Fruit fly (Drosophila melanogaster) whole organism, embryonic: ENCODE results near the gene CG2278.

Experiments used
- B-H1 ChIP-seq: fragments of 200-800 bp; sonication (Bioruptor generic); IDR thresholded peaks from 3 replicates; pipeline ENCODE4 v1.3.6; 2022; ENCODE audit warnings: missing biosample characterization, missing genetic modification characterization
- CG10147 ChIP-seq: fragments of 200-800 bp; sonication (Bioruptor generic); optimal IDR thresholded peaks from 2 replicates; lab custom pipeline; 2019; ENCODE audit warnings: missing biosample characterization, mild to moderate bottlenecking, missing genetic modification characterization, moderate library complexity
- CG1024 ChIP-seq: fragments of 200-800 bp; sonication (Bioruptor generic); IDR thresholded peaks from 2 replicates; pipeline ENCODE4 v1.3.6; 2022; ENCODE audit warnings: missing biosample characterization, missing genetic modification characterization
- CG10462 ChIP-seq: fragments of 200-800 bp; sonication (Bioruptor generic); optimal IDR thresholded peaks from 2 replicates; lab custom pipeline; 2016; ENCODE audit warnings: missing biosample characterization, missing genetic modification characterization
- CG11456 ChIP-seq: fragments of 200-800 bp; sonication (Bioruptor generic); IDR thresholded peaks from 3 replicates; pipeline ENCODE4 v1.3.6; 2022; ENCODE audit warnings: missing biosample characterization, missing genetic modification characterization
- CG13287 ChIP-seq: fragments of 200-800 bp; sonication (Bioruptor generic); IDR thresholded peaks from 2 replicates; pipeline ENCODE4 v1.3.6; 2022; ENCODE audit warnings: missing biosample characterization, missing genetic modification characterization; ENCODE audit not compliant: partially characterized antibody
- CG1603 ChIP-seq: fragments of 200-800 bp; sonication (Bioruptor generic); optimal IDR thresholded peaks from 2 replicates; lab custom pipeline; 2019; ENCODE audit warnings: missing biosample characterization, mild to moderate bottlenecking, missing genetic modification characterization, moderate library complexity
- CG32532 ChIP-seq: fragments of 200-800 bp; sonication (Bioruptor generic); IDR thresholded peaks from 2 replicates; pipeline ENCODE4 v1.3.6; 2022; ENCODE audit warnings: missing biosample characterization, missing genetic modification characterization
- CG3838 ChIP-seq: fragments of 200-800 bp; sonication (Bioruptor generic); optimal IDR thresholded peaks from 3 replicates; lab custom pipeline; 2016; ENCODE audit warnings: missing biosample characterization, missing genetic modification characterization
- CG5245 ChIP-seq: fragments of 200-800 bp; sonication (Bioruptor generic); optimal IDR thresholded peaks from 3 replicates; lab custom pipeline; 2016; ENCODE audit warnings: missing biosample characterization, missing genetic modification characterization
- CG6254 ChIP-seq: fragments of 200-800 bp; sonication (Bioruptor generic); optimal IDR thresholded peaks from 3 replicates; lab custom pipeline; 2017; ENCODE audit warnings: mild to moderate bottlenecking, missing biosample characterization, missing genetic modification reagents, missing genetic modification characterization
- CG6272 ChIP-seq: fragments of 200-800 bp; sonication (Bioruptor generic); IDR thresholded peaks from 2 replicates; pipeline ENCODE4 v1.3.6; 2022; ENCODE audit warnings: missing biosample characterization, missing genetic modification characterization
- CG6683 ChIP-seq: fragments of 200-800 bp; sonication (Bioruptor generic); optimal IDR thresholded peaks from 2 replicates; lab custom pipeline; 2017; ENCODE audit warnings: missing biosample characterization, mild to moderate bottlenecking, missing genetic modification characterization, missing genetic modification reagents
- CG6765 ChIP-seq: fragments of 200-800 bp; sonication (Bioruptor generic); optimal IDR thresholded peaks from 3 replicates; lab custom pipeline; 2017; ENCODE audit warnings: missing biosample characterization, mild to moderate bottlenecking, missing genetic modification characterization
- CG7745 ChIP-seq: fragments of 200-800 bp; sonication (Bioruptor generic); optimal IDR thresholded peaks from 2 replicates; lab custom pipeline; 2018; ENCODE audit warnings: missing biosample characterization, mild to moderate bottlenecking, missing genetic modification characterization, moderate library complexity
- CG9437 ChIP-seq: fragments of 200-800 bp; sonication (Bioruptor generic); optimal IDR thresholded peaks from 2 replicates; lab custom pipeline; 2018; ENCODE audit warnings: missing biosample characterization, mild to moderate bottlenecking, missing genetic modification characterization
- CkIIα-i1 ChIP-seq: fragments of 200-800 bp; sonication (Bioruptor generic); IDR thresholded peaks from 2 replicates; pipeline ENCODE4 v1.3.6; 2022; ENCODE audit warnings: missing biosample characterization, missing genetic modification characterization
- D19A ChIP-seq: fragments of 200-800 bp; optimal IDR thresholded peaks from 3 replicates; lab custom pipeline; 2019; ENCODE audit warnings: missing biosample characterization, mild to moderate bottlenecking, missing genetic modification characterization, moderate library complexity
- ERR ChIP-seq: fragments of 200-800 bp; sonication (Bioruptor generic); optimal IDR thresholded peaks from 2 replicates; lab custom pipeline; 2016; ENCODE audit warnings: missing biosample characterization, missing genetic modification characterization
- HLH3B ChIP-seq: fragments of 200-800 bp; sonication (Bioruptor generic); IDR thresholded peaks from 2 replicates; pipeline ENCODE4 v1.3.6; 2022; ENCODE audit warnings: missing biosample characterization, missing genetic modification characterization
- HmgZ ChIP-seq: fragments of 200-800 bp; sonication (Bioruptor generic); optimal IDR thresholded peaks from 2 replicates; lab custom pipeline; 2018; ENCODE audit warnings: missing biosample characterization, mild to moderate bottlenecking, missing genetic modification characterization
- Hmr ChIP-seq: fragments of 200-800 bp; sonication (Bioruptor generic); optimal IDR thresholded peaks from 3 replicates; lab custom pipeline; 2017; ENCODE audit warnings: mild to moderate bottlenecking, missing biosample characterization, missing genetic modification reagents, missing genetic modification characterization
- Lim3 ChIP-seq: fragments of 200-800 bp; sonication (Bioruptor generic); IDR thresholded peaks from 2 replicates; pipeline ENCODE4 v1.3.6; 2022; ENCODE audit warnings: missing biosample characterization, missing genetic modification characterization
- Nf-YB ChIP-seq: fragments of 200-800 bp; sonication (Bioruptor generic); optimal IDR thresholded peaks from 3 replicates; lab custom pipeline; 2019; ENCODE audit warnings: missing biosample characterization, mild to moderate bottlenecking, missing genetic modification characterization, moderate library complexity
- Ptx1 ChIP-seq: fragments of 200-800 bp; sonication (Bioruptor generic); IDR thresholded peaks from 2 replicates; pipeline ENCODE4 v1.3.6; 2022; ENCODE audit warnings: missing biosample characterization, missing genetic modification characterization
- Sox100B ChIP-seq: fragments of 200-800 bp; sonication (Bioruptor generic); optimal IDR thresholded peaks from 3 replicates; lab custom pipeline; 2018; ENCODE audit warnings: missing biosample characterization, mild to moderate bottlenecking, missing genetic modification characterization
- YL-1 ChIP-seq: fragments of 200-800 bp; sonication (Bioruptor generic); optimal IDR thresholded peaks from 3 replicates; lab custom pipeline; 2017; ENCODE audit warnings: missing biosample characterization, mild to moderate bottlenecking, missing genetic modification characterization
- amos ChIP-seq: fragments of 200-800 bp; sonication (Bioruptor generic); IDR thresholded peaks from 2 replicates; pipeline ENCODE4 v1.3.6; 2022; ENCODE audit warnings: missing biosample characterization, missing genetic modification characterization; ENCODE audit not compliant: partially characterized antibody
- aop ChIP-seq: fragments of 200-800 bp; sonication (Bioruptor generic); IDR thresholded peaks from 2 replicates; pipeline ENCODE4 v1.3.6; 2022; ENCODE audit warnings: missing biosample characterization, missing genetic modification characterization
- az2 ChIP-seq: fragments of 200-800 bp; sonication (Bioruptor generic); optimal IDR thresholded peaks from 3 replicates; lab custom pipeline; 2016; ENCODE audit warnings: missing biosample characterization, missing genetic modification characterization
- chm ChIP-seq: fragments of 200-800 bp; sonication (Bioruptor generic); IDR thresholded peaks from 2 replicates; pipeline ENCODE4 v1.3.6; 2022; ENCODE audit warnings: missing biosample characterization, missing genetic modification characterization
- dmrt11E ChIP-seq: fragments of 200-800 bp; sonication (Bioruptor generic); optimal IDR thresholded peaks from 3 replicates; lab custom pipeline; 2018; ENCODE audit warnings: missing biosample characterization, mild to moderate bottlenecking, missing genetic modification characterization, moderate library complexity
- dmrt99B ChIP-seq: fragments of 200-800 bp; sonication (Bioruptor generic); optimal IDR thresholded peaks from 2 replicates; lab custom pipeline; 2018; ENCODE audit warnings: missing biosample characterization, mild to moderate bottlenecking, missing genetic modification characterization, moderate library complexity
- dysf ChIP-seq: fragments of 200-800 bp; sonication (Bioruptor generic); IDR thresholded peaks from 3 replicates; pipeline ENCODE4 v1.3.6; 2022; ENCODE audit warnings: missing biosample characterization, missing genetic modification characterization
- ham ChIP-seq: fragments of 200-800 bp; sonication (Bioruptor generic); IDR thresholded peaks from 2 replicates; pipeline ENCODE4 v1.3.6; 2022; ENCODE audit warnings: missing biosample characterization, missing genetic modification characterization
- hkb ChIP-seq, 2 experiments: fragments of 200-800 bp in 1 of 2; fragments of >200 bp in 1 of 2; sonication (Bioruptor generic) in 1 of 2; IDR thresholded peaks in 1 of 2; optimal IDR thresholded peaks in 1 of 2; 2 replicates each; pipeline versions ENCODE4 v1.3.6 to Lab custom; 2017 to 2022; ENCODE audit warnings: missing biosample characterization in 1 of 2, missing genetic modification characterization in 1 of 2
- ken ChIP-seq: fragments of 200-800 bp; sonication (Bioruptor generic); IDR thresholded peaks from 3 replicates; pipeline ENCODE4 v1.3.6; 2022; ENCODE audit warnings: missing biosample characterization, missing genetic modification characterization
- luna ChIP-seq: fragments of 200-800 bp; sonication (Bioruptor generic); optimal IDR thresholded peaks from 2 replicates; lab custom pipeline; 2016; ENCODE audit warnings: missing biosample characterization, missing genetic modification characterization
- maf-S ChIP-seq: fragments of 200-800 bp; sonication (Bioruptor generic); optimal IDR thresholded peaks from 2 replicates; lab custom pipeline; 2016; ENCODE audit warnings: missing biosample characterization, missing genetic modification characterization
- odd ChIP-seq: fragments of 200-800 bp; sonication (Bioruptor generic); optimal IDR thresholded peaks from 2 replicates; lab custom pipeline; 2017; ENCODE audit warnings: missing biosample characterization, mild to moderate bottlenecking, missing genetic modification characterization
- pho ChIP-seq: fragments of 200-800 bp; sonication (Bioruptor generic); optimal IDR thresholded peaks from 2 replicates; lab custom pipeline; 2016; ENCODE audit warnings: missing biosample characterization, missing genetic modification characterization
- prd ChIP-seq, 3 experiments: fragments of >200 bp in 2 of 3; fragments of 200-800 bp in 1 of 3; sonication (Bioruptor generic) in 1 of 3; optimal IDR thresholded peaks in 2 of 3; IDR thresholded peaks in 1 of 3; 2 replicates in 2 of 3; 3 replicates in 1 of 3; pipeline versions ENCODE4 v1.3.6 to Lab custom; 2017 to 2022; ENCODE audit warnings: missing biosample characterization in 1 of 3, missing genetic modification characterization in 1 of 3
- ro ChIP-seq: fragments of 200-800 bp; sonication (Bioruptor generic); IDR thresholded peaks from 2 replicates; pipeline ENCODE4 v1.3.6; 2022; ENCODE audit warnings: missing biosample characterization, missing genetic modification characterization
- run ChIP-seq: fragments of 200-800 bp; sonication (Bioruptor generic); optimal IDR thresholded peaks from 3 replicates; lab custom pipeline; 2018; ENCODE audit warnings: missing biosample characterization, mild to moderate bottlenecking, missing genetic modification characterization
- sc ChIP-seq, 3 experiments: fragments of >200 bp in 2 of 3; fragments of 200-800 bp in 1 of 3; sonication (Bioruptor generic) in 1 of 3; optimal IDR thresholded peaks; 2 replicates in 2 of 3; 3 replicates in 1 of 3; lab custom pipeline; 2017; ENCODE audit warnings: mild to moderate bottlenecking in 1 of 3, missing biosample characterization in 1 of 3, missing genetic modification characterization in 1 of 3, missing genetic modification reagents in 1 of 3
- sug ChIP-seq: fragments of 200-800 bp; optimal IDR thresholded peaks from 2 replicates; lab custom pipeline; 2019; ENCODE audit warnings: missing biosample characterization, mild to moderate bottlenecking, missing genetic modification characterization, moderate library complexity
- tin ChIP-seq: fragments of 200-800 bp; sonication (Bioruptor generic); optimal IDR thresholded peaks from 3 replicates; lab custom pipeline; 2016; ENCODE audit warnings: missing biosample characterization, missing genetic modification characterization
- yki ChIP-seq: fragments of >200 bp; optimal IDR thresholded peaks from 3 replicates; lab custom pipeline; 2018
- zfh2 ChIP-seq: fragments of 200-800 bp; sonication (Bioruptor generic); optimal IDR thresholded peaks from 2 replicates; lab custom pipeline; 2016; ENCODE audit warnings: missing biosample characterization, missing genetic modification characterization

Gene CG2278

dm6 chrX:8131693-8132313, 38.3 kb downstream of the CG2278 start, which contains the start of gene CG10958 (continued):
- TF ChIP-seq odd (GFP tag; lab: Kevin White, UChicago) = peak; percentile 14
- peak; percentile 37; the same call in 2 of the 3 replicates for TF ChIP-seq dysf (GFP tag; lab: Robert Waterston, UW)
- TF ChIP-seq yki (lab: Kevin White, UChicago) = no peak
- no peak for TF ChIP-seq sc (optimal IDR thresholded peaks at IDR 0.05; lab: Kevin White, UChicago)
- TF ChIP-seq sc (GFP tag; optimal IDR thresholded peaks at IDR 0.05; lab: Kevin White, UChicago) = no peak
- no peak for TF ChIP-seq dmrt99B (tag; lab: Kevin White, UChicago)
- no peak for TF ChIP-seq hkb (optimal IDR thresholded peaks at IDR 0.05; lab: Kevin White, UChicago)
- TF ChIP-seq hkb (GFP tag; IDR thresholded peaks at IDR 0.05; lab: Robert Waterston, UW) = peak; percentile 71
- TF ChIP-seq CG11456 (GFP tag; lab: Robert Waterston, UW) = peak; percentile 52; the same call in 1 of the 3 replicates
- TF ChIP-seq CG6683 (GFP tag; lab: Kevin White, UChicago) = peak; percentile 30
- 0 out of 2 replicates have a peak, but pooled peaks have one; percentile 22 for TF ChIP-seq HLH3B
- TF ChIP-seq CG3838 (GFP tag; lab: Kevin White, UChicago) = peak; percentile 53
- TF ChIP-seq YL-1 = peak; percentile 58
- peak; percentile 33 for TF ChIP-seq dmrt11E (tag; lab: Kevin White, UChicago)
- no peak for TF ChIP-seq luna (GFP tag; lab: Kevin White, UChicago)
- peak; percentile 1 for TF ChIP-seq run (tag; lab: Kevin White, UChicago)
- no peak for TF ChIP-seq aop (GFP tag; lab: Robert Waterston, UW)
- TF ChIP-seq tin (GFP tag; lab: Kevin White, UChicago) = peak; percentile 64
- no peak for TF ChIP-seq CG6254 (GFP tag; lab: Kevin White, UChicago)
- TF ChIP-seq HmgZ = peak; percentile 39
- TF ChIP-seq Sox100B (GFP tag; lab: Kevin White, UChicago) = peak; percentile 55
- TF ChIP-seq CG10147 (GFP tag; lab: Kevin White, UChicago) = peak; percentile 11
- TF ChIP-seq Ptx1 (GFP tag; lab: Robert Waterston, UW) = peak; percentile 73
- peak; percentile 55 for TF ChIP-seq CG32532
- no peak for TF ChIP-seq prd (optimal IDR thresholded peaks at IDR 0.05; lab: Kevin White, UChicago)
- peak; percentile 73 for TF ChIP-seq prd (GFP tag; IDR thresholded peaks at IDR 0.05; lab: Robert Waterston, UW)
- peak; percentile 34 for TF ChIP-seq CG1603 (tag; lab: Kevin White, UChicago)
- TF ChIP-seq ro (GFP tag; lab: Robert Waterston, UW) = no peak
- no peak for TF ChIP-seq ham (GFP tag; lab: Robert Waterston, UW)
- TF ChIP-seq Lim3 (GFP tag; lab: Robert Waterston, UW) = no peak
- TF ChIP-seq CkIIα-i1 (GFP tag; lab: Robert Waterston, UW) = no peak
- TF ChIP-seq CG7745 (tag; lab: Kevin White, UChicago) = no peak
- no peak for TF ChIP-seq amos
- TF ChIP-seq chm (GFP tag; lab: Robert Waterston, UW) = no peak
- TF ChIP-seq Nf-YB (GFP tag; lab: Kevin White, UChicago) = peak; percentile 11
- TF ChIP-seq CG9437 = peak; percentile 74
- peak; percentile 56 for TF ChIP-seq Hmr (GFP tag; lab: Kevin White, UChicago)
- no peak for TF ChIP-seq ERR (GFP tag; lab: Kevin White, UChicago)
- TF ChIP-seq pho (GFP tag; lab: Kevin White, UChicago) = peak; percentile 49
- peak; percentile 1 for TF ChIP-seq D19A (tag; lab: Kevin White, UChicago)
- TF ChIP-seq CG6765 (GFP tag; lab: Kevin White, UChicago) = no peak
- no peak for TF ChIP-seq CG1024 (GFP tag; lab: Robert Waterston, UW)
- TF ChIP-seq maf-S = peak; percentile 4
- TF ChIP-seq CG5245 (GFP tag; lab: Kevin White, UChicago) = peak; percentile 58
- TF ChIP-seq B-H1 = peak; percentile 30; the same call in 1 of the 3 replicates
- no peak for TF ChIP-seq CG10462
- TF ChIP-seq zfh2 (GFP tag; lab: Kevin White, UChicago) = peak; percentile 26
- TF ChIP-seq sug (tag; lab: Kevin White, UChicago) = peak; percentile 59
- TF ChIP-seq CG6272 (GFP tag; lab: Robert Waterston, UW) = 0 out of 2 replicates have a peak, but pooled peaks have one; percentile 51
- TF ChIP-seq CG13287 = peak; percentile 51
- TF ChIP-seq ken (GFP tag; lab: Robert Waterston, UW) = peak; percentile 45; the same call in 1 of the 3 replicates
- TF ChIP-seq az2 (GFP tag; lab: Kevin White, UChicago) = peak; percentile 36
